Fruit fly (Drosophila melanogaster) whole organism, pupa: ENCODE results near the gene Qsox4.

Experiments
- CG13204 ChIP-seq: fragments of 200-800 bp; sonication (Bioruptor generic); optimal IDR thresholded peaks from 2 replicates; lab custom pipeline; 2018; ENCODE audit warnings: missing biosample characterization, mild to moderate bottlenecking, missing genetic modification characterization, moderate library complexity
- CG4496 ChIP-seq: fragments of 200-800 bp; sonication (Bioruptor generic); IDR thresholded peaks from 3 replicates; pipeline ENCODE4 v1.3.6; 2022; ENCODE audit warnings: missing biosample characterization, missing genetic modification characterization
- EcR ChIP-seq: fragments of 200-800 bp; sonication (Bioruptor generic); optimal IDR thresholded peaks from 3 replicates; lab custom pipeline; 2019; ENCODE audit warnings: missing biosample characterization, missing genetic modification characterization, mild to moderate bottlenecking, moderate library complexity, missing genetic modification reagents
- Pif1A ChIP-seq: fragments of 200-800 bp; sonication (Bioruptor generic); optimal IDR thresholded peaks from 3 replicates; lab custom pipeline; 2016; ENCODE audit warnings: missing biosample characterization, missing genetic modification characterization
- Snoo ChIP-seq: fragments of 200-800 bp; sonication (Bioruptor generic); optimal IDR thresholded peaks from 3 replicates; lab custom pipeline; 2017; ENCODE audit warnings: missing biosample characterization, mild to moderate bottlenecking, missing genetic modification characterization, inconsistent platforms
- gl ChIP-seq: fragments of 200-800 bp; sonication (Bioruptor generic); optimal IDR thresholded peaks from 2 replicates; lab custom pipeline; 2018; ENCODE audit warnings: missing biosample characterization, mild to moderate bottlenecking, missing genetic modification characterization

dm6 chr3R:23747446-23747845 is 44.9 kb downstream of the Qsox4 start:
- TF ChIP-seq Pif1A (GFP tag; lab: Kevin White, UChicago) (no peak), CG4496 (GFP tag; lab: Robert Waterston, UW) (no peak), CG13204 (GFP tag; lab: Kevin White, UChicago) (no peak), EcR (no peak), Snoo (tag; lab: Kevin White, UChicago) (no peak), gl (tag; lab: Kevin White, UChicago) (no peak)
